Worm (Caenorhabditis elegans) whole organism, L4/young adult: ENCODE measurements around the gene srbc-23.
A peak's percentile ranks its signal among the peaks of the same experiment; 100 is the strongest.

Experiments
- W03F9.2 ChIP-seq: fragments of 150-350 bp; optimal IDR thresholded peaks from 2 replicates; lab custom pipeline; 2014; ENCODE audit warnings: missing biosample characterization, missing genetic modification characterization
- dao-5 ChIP-seq: sonication (generic microtip); optimal IDR thresholded peaks from 2 replicates; lab custom pipeline; 2016; ENCODE audit warnings: missing genotype, missing genetic modification characterization, moderate library complexity, missing compliant biosample characterization
- him-1 ChIP-seq: sonication (generic microtip); optimal IDR thresholded peaks from 2 replicates; lab custom pipeline; 2016; ENCODE audit warnings: missing genotype, missing genetic modification reagents, missing genetic modification characterization, missing compliant biosample characterization

Gene srbc-23

ce11 chrV:2153274-2153673 is at the start of gene srbc-23:
Gene srbc-23, plus strand, starts transcription at chrV:2153574.
- TF ChIP-seq dao-5 (tag; lab: Kevin White, UChicago) (no peak), W03F9.2 (tag; lab: Kevin White, UChicago) (no peak), him-1 (no peak)

- TF ChIP-seq dao-5 (tag; lab: Kevin White, UChicago) (no peak), him-1 (no peak)
Observed at ce11 chrV:2105976-2106375, 47.4 kb upstream of the srbc-23 start, which contains the start of gene F22F7.4. Gene F22F7.4, minus strand, starts transcription at chrV:2106076.

ce11 chrV:2109295-2109694 is 44.1 kb upstream of the srbc-23 start, which contains the start of gene ckb-4:
Gene ckb-4, minus strand, starts transcription at chrV:2109434.
- TF ChIP-seq W03F9.2 (tag; lab: Kevin White, UChicago) (no peak), him-1 (no peak), dao-5 (tag; lab: Kevin White, UChicago) (no peak)

ce11 chrV:2110368-2110767 is 43.0 kb upstream of the srbc-23 start, which contains the start of gene F22F7.3:
Gene F22F7.3, plus strand, starts transcription at chrV:2110668.
- TF ChIP-seq him-1 = no peak
- no peak for TF ChIP-seq W03F9.2 (tag; lab: Kevin White, UChicago)
- no peak for TF ChIP-seq dao-5 (tag; lab: Kevin White, UChicago)

- TF ChIP-seq W03F9.2 (tag; lab: Kevin White, UChicago) (no peak), dao-5 (tag; lab: Kevin White, UChicago) (no peak), him-1 (no peak)
Observed at ce11 chrV:2118574-2118973, 34.8 kb upstream of the srbc-23 start, which contains the start of gene bgnt-1.2. Gene bgnt-1.2, minus strand, starts transcription at chrV:2118674.

ce11 chrV:2119529-2119928 is 33.8 kb upstream of the srbc-23 start, which contains the start of gene F22F7.11:
Gene F22F7.11, plus strand, starts transcription at chrV:2119829.
- TF ChIP-seq dao-5 (tag; lab: Kevin White, UChicago) (no peak), W03F9.2 (tag; lab: Kevin White, UChicago) (no peak), him-1 (no peak)

- no peak for TF ChIP-seq W03F9.2 (tag; lab: Kevin White, UChicago)
- TF ChIP-seq dao-5 (tag; lab: Kevin White, UChicago) = no peak
- TF ChIP-seq him-1 = no peak
Observed at ce11 chrV:2121910-2122362, 31.4 kb upstream of the srbc-23 start, which contains the start of gene F22F7.8. Gene F22F7.8, minus strand, starts transcription at chrV:2121960.

- TF ChIP-seq dao-5 (tag; lab: Kevin White, UChicago) (no peak), W03F9.2 (tag; lab: Kevin White, UChicago) (no peak), him-1 (no peak)
Observed at ce11 chrV:2122517-2122916, 30.9 kb upstream of the srbc-23 start, which contains the start of gene F22F7.2. Gene F22F7.2, plus strand, starts transcription at chrV:2122782.

- TF ChIP-seq W03F9.2 (tag; lab: Kevin White, UChicago) (no peak), dao-5 (tag; lab: Kevin White, UChicago) (no peak)
Observed at ce11 chrV:2123164-2123563, 30.2 kb upstream of the srbc-23 start.

ce11 chrV:2126554-2126953 is 26.8 kb upstream of the srbc-23 start:
- no peak for TF ChIP-seq him-1
- no peak for TF ChIP-seq W03F9.2 (tag; lab: Kevin White, UChicago)
- TF ChIP-seq dao-5 (tag; lab: Kevin White, UChicago) = no peak

ce11 chrV:2126996-2127585 is 26.3 kb upstream of the srbc-23 start, which contains the start of gene ldp-1:
Gene ldp-1, plus strand, starts transcription at chrV:2127535.
- TF ChIP-seq dao-5 (tag; lab: Kevin White, UChicago) = no peak
- peak; percentile 75 for TF ChIP-seq him-1
- TF ChIP-seq W03F9.2 (tag; lab: Kevin White, UChicago) = peak; percentile 63

ce11 chrV:2132675-2133074 is 20.7 kb upstream of the srbc-23 start:
- TF ChIP-seq W03F9.2 (tag; lab: Kevin White, UChicago) (no peak), him-1 (no peak), dao-5 (tag; lab: Kevin White, UChicago) (no peak)

ce11 chrV:2133512-2133911 is 19.9 kb upstream of the srbc-23 start:
- TF ChIP-seq him-1 (peak; percentile 86), W03F9.2 (tag; lab: Kevin White, UChicago) (no peak), dao-5 (tag; lab: Kevin White, UChicago) (no peak)

- TF ChIP-seq dao-5 (tag; lab: Kevin White, UChicago) = no peak
- no peak for TF ChIP-seq him-1
- no peak for TF ChIP-seq W03F9.2 (tag; lab: Kevin White, UChicago)
Observed at ce11 chrV:2134340-2134739, 19.0 kb upstream of the srbc-23 start.
